Worm (Caenorhabditis elegans) whole organism, L1 larva: Measurements from ENCODE around the gene cest-19.

ENCODE experiments used
- fos-1 ChIP-seq: fragments of 150-350 bp; optimal IDR thresholded peaks from 2 replicates; lab custom pipeline; 2014; ENCODE audit warnings: missing biosample characterization, missing genetic modification characterization
- nhr-71 ChIP-seq: sonication (generic microtip); optimal IDR thresholded peaks from 2 replicates; lab custom pipeline; 2016; ENCODE audit warnings: mild to moderate bottlenecking, missing genetic modification characterization, moderate library complexity, missing compliant biosample characterization
- nhr-77 ChIP-seq: fragments of 150-350 bp; optimal IDR thresholded peaks from 2 replicates; lab custom pipeline; 2014; ENCODE audit warnings: missing biosample characterization, missing genetic modification characterization
- nhr-90 ChIP-seq: sonication (generic microtip); optimal IDR thresholded peaks from 2 replicates; lab custom pipeline; 2016; ENCODE audit warnings: mild to moderate bottlenecking, missing genetic modification characterization, missing compliant biosample characterization; ENCODE audit not compliant: poor library complexity
- snpc-4 ChIP-seq: fragments of 150-350 bp; optimal IDR thresholded peaks from 2 replicates; lab custom pipeline; 2014; ENCODE audit warnings: missing biosample characterization, missing genetic modification characterization

ce11 chrX:7068400-7068799, 32.6 kb upstream of the cest-19 start, which contains the start of gene pdi-6:
- TF ChIP-seq snpc-4 (tag; lab: Kevin White, UChicago) = peak; percentile 70
- TF ChIP-seq fos-1 = peak; percentile 55
- TF ChIP-seq nhr-71 (tag; lab: Kevin White, UChicago) = peak; percentile 94
- TF ChIP-seq nhr-90 (tag; lab: Kevin White, UChicago) = peak; percentile 92
- TF ChIP-seq nhr-77 (tag; lab: Kevin White, UChicago) = peak; percentile 85
